Worm (Caenorhabditis elegans) whole organism, L4 larva: ENCODE data around the gene cyp-34A6.

Experiments
- F49E8.2 ChIP-seq: sonication (generic microtip); optimal IDR thresholded peaks from 2 replicates; lab custom pipeline; 2016; ENCODE audit warnings: missing compliant biosample characterization, mild to moderate bottlenecking, missing genetic modification characterization, borderline replicate concordance
- ZK337.2 ChIP-seq: fragments of 200-800 bp; sonication (Bioruptor generic); IDR thresholded peaks from 2 replicates; pipeline ENCODE4 v1.3.6; 2022; ENCODE audit warnings: missing genetic modification reagents, missing genetic modification characterization, missing compliant biosample characterization
- ceh-62 ChIP-seq: sonication (generic microtip); optimal IDR thresholded peaks from 2 replicates; lab custom pipeline; 2017; ENCODE audit warnings: missing biosample characterization, missing genetic modification characterization
- hlh-30 ChIP-seq: sonication (generic microtip); optimal IDR thresholded peaks from 2 replicates; lab custom pipeline; 2017; ENCODE audit warnings: antibody characterized with exemption, mild to moderate bottlenecking, missing genetic modification characterization, missing compliant biosample characterization; ENCODE audit not compliant: insufficient read depth
- lin-15B ChIP-seq: fragments of 150-350 bp; sonication (generic microtip); optimal IDR thresholded peaks from 3 replicates; lab custom pipeline; 2014; ENCODE audit warnings: missing biosample characterization, missing genetic modification characterization
- lir-3 ChIP-seq: sonication (generic microtip); optimal IDR thresholded peaks from 2 replicates; lab custom pipeline; 2016; ENCODE audit warnings: mild to moderate bottlenecking, missing genetic modification characterization, missing compliant biosample characterization
- nhr-11 ChIP-seq: fragments of 150-350 bp; optimal IDR thresholded peaks from 2 replicates; lab custom pipeline; 2014; ENCODE audit warnings: missing biosample characterization, missing genetic modification characterization
- nhr-237 ChIP-seq: sonication (generic microtip); optimal IDR thresholded peaks from 2 replicates; lab custom pipeline; 2017; ENCODE audit warnings: missing biosample characterization, missing genetic modification characterization
- nhr-41 ChIP-seq: fragments of 200-800 bp; sonication (Bioruptor generic); IDR thresholded peaks from 2 replicates; pipeline ENCODE4 v1.3.6; 2022; ENCODE audit warnings: missing genetic modification reagents, missing genetic modification characterization, missing compliant biosample characterization
- nhr-6 ChIP-seq: fragments of 150-350 bp; optimal IDR thresholded peaks from 2 replicates; lab custom pipeline; 2014; ENCODE audit warnings: missing biosample characterization, missing genetic modification characterization
- skn-1 ChIP-seq: fragments of 150-350 bp; optimal IDR thresholded peaks from 2 replicates; lab custom pipeline; 2014; ENCODE audit warnings: missing biosample characterization, missing genetic modification characterization
- zag-1 ChIP-seq: fragments of 150-350 bp; optimal IDR thresholded peaks from 2 replicates; lab custom pipeline; 2014; ENCODE audit warnings: missing biosample characterization, missing genetic modification characterization

DNA sequence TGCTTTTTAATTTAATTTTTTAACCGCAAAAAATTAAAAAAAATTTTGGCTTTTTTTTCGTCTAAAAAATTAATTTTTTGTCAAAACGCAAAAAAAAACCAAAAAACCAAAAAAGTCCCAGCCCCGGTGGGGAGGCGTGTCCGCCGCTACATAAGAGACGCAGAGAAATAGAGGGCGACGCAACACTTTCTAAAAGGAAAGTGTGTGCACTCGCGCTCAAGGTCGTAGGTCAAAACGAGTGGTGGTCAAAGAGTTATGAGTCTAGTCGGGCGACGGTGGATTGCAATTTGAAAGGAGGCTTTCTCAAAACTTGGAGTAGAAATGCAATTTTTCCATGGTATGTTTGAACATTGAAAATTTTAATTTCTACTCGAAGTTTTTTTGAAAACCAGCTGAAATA, 43.4 kb upstream of the cyp-34A6 start:
- TF ChIP-seq nhr-6 (tag; lab: Kevin White, UChicago) (no peak), skn-1 (tag; lab: Kevin White, UChicago) (no peak), lir-3 (tag; lab: Kevin White, UChicago) (no peak), nhr-41 (GFP tag; lab: Robert Waterston, UW) (no peak), ceh-62 (tag; lab: Kevin White, UChicago) (no peak), lin-15B (tag; lab: Kevin White, UChicago) (no peak), nhr-11 (tag; lab: Kevin White, UChicago) (no peak), hlh-30 (no peak), zag-1 (tag; lab: Kevin White, UChicago) (no peak), ZK337.2 (GFP tag; lab: Robert Waterston, UW) (no peak), nhr-237 (tag; lab: Kevin White, UChicago) (no peak), F49E8.2 (tag; lab: Kevin White, UChicago) (no peak)
